Fruit fly (Drosophila melanogaster): ENCODE measurements around the gene CG5984.

- TF ChIP-seq CG8478 (optimal IDR thresholded peaks at IDR 0.05) (no peak), CTCF (optimal IDR thresholded peaks at IDR 0.05) (no peak)
Observed at dm6 chr3R:27237980-27238379, 9.8 kb downstream of the CG5984 start.

Data from S2 (cell line).